Worm (Caenorhabditis elegans) whole organism, L1 larva: ENCODE measurements around the gene F32F2.4.

Experiments
- egl-27 ChIP-seq, 2 experiments: fragments of 150-350 bp in 1 of 2; sonication (generic microtip); optimal IDR thresholded peaks; 3 replicates each; lab custom pipeline; 2017 to 2018; ENCODE audit warnings: missing biosample characterization in 2 of 2, missing genetic modification characterization in 2 of 2, missing genetic modification reagents in 2 of 2
- lin-35 ChIP-seq, 2 experiments: fragments of 150-350 bp; optimal IDR thresholded peaks; 2 replicates each; lab custom pipeline; 2014; ENCODE audit warnings: missing biosample characterization in 2 of 2, missing genetic modification characterization in 2 of 2, missing genetic modification reagents in 2 of 2
- skn-1 ChIP-seq: fragments of 150-350 bp; optimal IDR thresholded peaks from 2 replicates; lab custom pipeline; 2014; ENCODE audit warnings: missing biosample characterization, missing genetic modification characterization
- unc-62 ChIP-seq: fragments of 150-350 bp; optimal IDR thresholded peaks from 2 replicates; lab custom pipeline; 2014; ENCODE audit warnings: missing biosample characterization, missing genetic modification reagents, missing genetic modification characterization

ce11 chrV:13288881-13289280 is 12.8 kb downstream of the F32F2.4 start:
- TF ChIP-seq skn-1 (tag; lab: Kevin White, UChicago), result no peak
- no peak for TF ChIP-seq egl-27 (tag; optimal IDR thresholded peaks at IDR 0.05; lab: Kevin White, UChicago)
- TF ChIP-seq lin-35 (GFP tag; optimal IDR thresholded peaks at IDR 0.05; lab: Kevin White, UChicago), result no peak
- TF ChIP-seq unc-62 (GFP tag; lab: Kevin White, UChicago), result no peak
